Worm (Caenorhabditis elegans) whole organism, L3 larva: ENCODE data around the gene nspd-2.

Source experiments
- aly-2 ChIP-seq: fragments of 150-350 bp; optimal IDR thresholded peaks from 2 replicates; lab custom pipeline; 2014; ENCODE audit warnings: missing biosample characterization, missing genetic modification characterization
- ama-1 ChIP-seq: fragments of 150-350 bp; optimal IDR thresholded peaks from 2 replicates; lab custom pipeline; 2018
- elt-3 ChIP-seq, 3 experiments: fragments of 150-350 bp in 1 of 3; sonication (generic microtip) in 2 of 3; optimal IDR thresholded peaks; 2 replicates in 2 of 3; 4 replicates in 1 of 3; lab custom pipeline; 2014 to 2017; ENCODE audit warnings: missing biosample characterization in 3 of 3, missing genetic modification characterization in 3 of 3
- fkh-10 ChIP-seq: sonication (generic microtip); optimal IDR thresholded peaks from 2 replicates; lab custom pipeline; 2017; ENCODE audit warnings: missing biosample characterization, missing genetic modification reagents, missing genetic modification characterization
- lin-15B ChIP-seq: fragments of 150-350 bp; optimal IDR thresholded peaks from 2 replicates; lab custom pipeline; 2014; ENCODE audit warnings: missing biosample characterization, missing genetic modification characterization
- nhr-11 ChIP-seq: fragments of 150-350 bp; optimal IDR thresholded peaks from 2 replicates; lab custom pipeline; 2014; ENCODE audit warnings: missing biosample characterization, missing genetic modification characterization
- nhr-237 ChIP-seq: fragments of 150-350 bp; optimal IDR thresholded peaks from 2 replicates; lab custom pipeline; 2014; ENCODE audit warnings: missing biosample characterization, missing genetic modification characterization
- nhr-25 ChIP-seq: sonication (generic microtip); optimal IDR thresholded peaks from 2 replicates; lab custom pipeline; 2017; ENCODE audit warnings: missing biosample characterization, missing genetic modification characterization
- nhr-28 ChIP-seq: fragments of 150-350 bp; optimal IDR thresholded peaks from 2 replicates; lab custom pipeline; 2014; ENCODE audit warnings: missing biosample characterization, missing genetic modification characterization
- pqm-1 ChIP-seq: fragments of 150-350 bp; optimal IDR thresholded peaks from 2 replicates; lab custom pipeline; 2017; ENCODE audit warnings: missing biosample characterization, missing genetic modification characterization, inconsistent platforms
- skn-1 ChIP-seq: fragments of 150-350 bp; optimal IDR thresholded peaks from 2 replicates; lab custom pipeline; 2014; ENCODE audit warnings: missing biosample characterization, missing genetic modification characterization
- zag-1 ChIP-seq: fragments of 150-350 bp; optimal IDR thresholded peaks from 2 replicates; lab custom pipeline; 2014; ENCODE audit warnings: missing biosample characterization, missing genetic modification characterization
- ztf-11 ChIP-seq: fragments of 150-350 bp; optimal IDR thresholded peaks from 2 replicates; lab custom pipeline; 2014; ENCODE audit warnings: missing biosample characterization, missing genetic modification characterization

DNA sequence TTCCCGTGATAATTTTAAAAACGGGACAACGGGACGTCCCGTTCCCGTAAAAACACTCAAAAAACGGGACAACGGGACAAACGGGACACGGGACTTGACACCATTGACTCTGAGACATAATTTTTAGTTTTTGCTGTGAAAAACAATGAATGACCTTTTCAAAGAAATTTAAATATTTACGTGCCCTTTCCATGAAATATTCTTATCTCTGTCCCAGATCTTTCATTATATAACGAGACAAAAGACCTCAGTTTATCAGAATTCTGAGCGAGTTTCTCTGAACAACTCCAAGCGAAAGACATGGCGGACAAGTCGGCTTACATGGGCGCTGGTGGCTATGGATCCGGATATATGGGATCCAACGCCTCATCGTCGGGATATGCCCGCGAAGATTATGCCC is at the start of gene nspd-2:
- TF ChIP-seq nhr-25, result no peak
- no peak for TF ChIP-seq ama-1 (lab: Kevin White, UChicago)
- TF ChIP-seq aly-2 (tag; lab: Kevin White, UChicago), result no peak
- no peak for TF ChIP-seq lin-15B (tag; lab: Kevin White, UChicago)
- no peak for TF ChIP-seq ztf-11
- no peak for TF ChIP-seq nhr-237 (tag; lab: Kevin White, UChicago)
- TF ChIP-seq nhr-11, result no peak
- TF ChIP-seq elt-3 (tag; optimal IDR thresholded peaks at IDR 0.05; lab: Kevin White, UChicago), result no peak
- TF ChIP-seq nhr-28, result no peak
- no peak for TF ChIP-seq skn-1 (tag; lab: Kevin White, UChicago)
- TF ChIP-seq pqm-1 (tag; lab: Kevin White, UChicago), result no peak
- no peak for TF ChIP-seq fkh-10 (GFP tag; lab: Kevin White, UChicago)
- TF ChIP-seq zag-1, result no peak
